Worm (Caenorhabditis elegans) whole organism, L4 larva: ENCODE measurements around the gene C01F1.6.

Experiments
- F26F4.8 ChIP-seq: fragments of 200-800 bp; sonication (Bioruptor generic); conservative IDR thresholded peaks from 2 replicates; pipeline ENCODE4 v1.3.6; 2022; ENCODE audit warnings: missing genetic modification characterization, missing compliant biosample characterization
- Y105C5A.15 ChIP-seq: fragments of 200-800 bp; sonication (Bioruptor generic); IDR thresholded peaks from 2 replicates; pipeline ENCODE4 v1.3.6; 2022; ENCODE audit warnings: missing genetic modification characterization, missing compliant biosample characterization
- Y5F2A.4 ChIP-seq: fragments of 200-800 bp; sonication (Bioruptor generic); optimal IDR thresholded peaks from 2 replicates; lab custom pipeline; 2018; ENCODE audit warnings: mild to moderate bottlenecking, missing genetic modification characterization, missing compliant biosample characterization
- Y75B8A.6 ChIP-seq: fragments of 200-800 bp; sonication (Bioruptor generic); IDR thresholded peaks from 2 replicates; pipeline ENCODE4 v1.3.6; 2022; ENCODE audit warnings: missing genetic modification reagents, missing genetic modification characterization, missing compliant biosample characterization
- aha-1 ChIP-seq: fragments of 150-350 bp; peaks from one replicate; lab custom pipeline; 2014; ENCODE audit warnings: missing biosample characterization, missing genetic modification characterization
- ceh-82 ChIP-seq: sonication (generic microtip); optimal IDR thresholded peaks from 2 replicates; lab custom pipeline; 2017; ENCODE audit warnings: missing biosample characterization, missing genetic modification characterization
- ces-1 ChIP-seq: fragments of 150-350 bp; sonication (generic microtip); optimal IDR thresholded peaks from 4 replicates; lab custom pipeline; 2014; ENCODE audit warnings: missing biosample characterization, missing genetic modification reagents, missing genetic modification characterization
- daf-19 ChIP-seq: fragments of 200-800 bp; sonication (Bioruptor generic); conservative IDR thresholded peaks from 2 replicates; pipeline ENCODE4 v1.3.6; 2022; ENCODE audit warnings: missing genetic modification characterization, missing compliant biosample characterization
- dmd-9 ChIP-seq: fragments of 200-800 bp; sonication (Bioruptor generic); IDR thresholded peaks from 2 replicates; pipeline ENCODE4 v1.3.6; 2022; ENCODE audit warnings: missing genetic modification reagents, missing genetic modification characterization, missing compliant biosample characterization
- dpl-1 ChIP-seq: fragments of 150-350 bp; optimal IDR thresholded peaks from 2 replicates; lab custom pipeline; 2014; ENCODE audit warnings: missing biosample characterization, missing genetic modification reagents, missing genetic modification characterization
- hlh-30 ChIP-seq: sonication (generic microtip); optimal IDR thresholded peaks from 2 replicates; lab custom pipeline; 2017; ENCODE audit warnings: antibody characterized with exemption, mild to moderate bottlenecking, missing genetic modification characterization, missing compliant biosample characterization; ENCODE audit not compliant: insufficient read depth
- lin-13 ChIP-seq: fragments of 150-350 bp; optimal IDR thresholded peaks from 2 replicates; lab custom pipeline; 2014; ENCODE audit warnings: missing biosample characterization, missing genetic modification reagents, missing genetic modification characterization
- lin-15B ChIP-seq: fragments of 150-350 bp; sonication (generic microtip); optimal IDR thresholded peaks from 3 replicates; lab custom pipeline; 2014; ENCODE audit warnings: missing biosample characterization, missing genetic modification characterization
- lin-29 ChIP-seq: fragments of 200-800 bp; sonication (Bioruptor generic); IDR thresholded peaks from 2 replicates; pipeline ENCODE4 v1.3.6; 2022; ENCODE audit warnings: missing genetic modification reagents, missing genetic modification characterization, missing compliant biosample characterization
- mdl-1 ChIP-seq, 2 experiments: fragments of 150-350 bp in 1 of 2; sonication (generic microtip) in 1 of 2; optimal IDR thresholded peaks; 2 replicates each; lab custom pipeline; 2014 to 2017; ENCODE audit warnings: missing biosample characterization in 2 of 2, missing genetic modification characterization in 2 of 2
- mdt-29 ChIP-seq: fragments of 200-800 bp; sonication (Bioruptor generic); IDR thresholded peaks from 2 replicates; pipeline ENCODE4 v1.3.6; 2022; ENCODE audit warnings: missing genetic modification reagents, missing genetic modification characterization, missing compliant biosample characterization
- mep-1 ChIP-seq: fragments of 150-350 bp; sonication (generic microtip); optimal IDR thresholded peaks from 3 replicates; lab custom pipeline; 2014; ENCODE audit warnings: missing biosample characterization, missing genetic modification characterization
- mxl-3 ChIP-seq: fragments of 200-800 bp; sonication (Bioruptor generic); optimal IDR thresholded peaks from 2 replicates; lab custom pipeline; 2018; ENCODE audit warnings: mild to moderate bottlenecking, missing genetic modification characterization, missing compliant biosample characterization
- nhr-41 ChIP-seq: fragments of 200-800 bp; sonication (Bioruptor generic); IDR thresholded peaks from 2 replicates; pipeline ENCODE4 v1.3.6; 2022; ENCODE audit warnings: missing genetic modification reagents, missing genetic modification characterization, missing compliant biosample characterization
- saeg-2 ChIP-seq: fragments of 200-800 bp; sonication (Bioruptor generic); IDR thresholded peaks from 2 replicates; pipeline ENCODE4 v1.3.6; 2022; ENCODE audit warnings: missing genetic modification reagents, missing genetic modification characterization, missing compliant biosample characterization
- unc-130 ChIP-seq: sonication (generic microtip); optimal IDR thresholded peaks from 2 replicates; lab custom pipeline; 2016; ENCODE audit warnings: missing genetic modification reagents, missing genetic modification characterization, missing compliant biosample characterization
- zag-1 ChIP-seq: fragments of 150-350 bp; optimal IDR thresholded peaks from 2 replicates; lab custom pipeline; 2014; ENCODE audit warnings: missing biosample characterization, missing genetic modification characterization
- zfp-2 ChIP-seq: sonication (generic microtip); optimal IDR thresholded peaks from 2 replicates; lab custom pipeline; 2016; ENCODE audit warnings: mild to moderate bottlenecking, missing genetic modification characterization, missing compliant biosample characterization

C01F1.6 gene

ce11 chrII:4237701-4238214 lies 50.3 kb downstream of the C01F1.6 start, which contains the start of the genes fbxc-44 and C16A11.2 (continued):
- no peak for TF ChIP-seq Y105C5A.15 (GFP tag; lab: Robert Waterston, UW)
- TF ChIP-seq aha-1: peak; percentile 70
- TF ChIP-seq lin-13 (GFP tag; lab: Kevin White, UChicago): no peak
- no peak for TF ChIP-seq Y75B8A.6 (GFP tag; lab: Robert Waterston, UW)
- TF ChIP-seq zfp-2 (tag; lab: Kevin White, UChicago): no peak
- peak; percentile 72 for TF ChIP-seq unc-130 (GFP tag; lab: Kevin White, UChicago)
- TF ChIP-seq lin-15B (tag; lab: Kevin White, UChicago): no peak
- no peak for TF ChIP-seq lin-29
- TF ChIP-seq F26F4.8 (GFP tag; lab: Robert Waterston, UW): no peak
- no peak for TF ChIP-seq ceh-82 (tag; lab: Kevin White, UChicago)
- TF ChIP-seq mxl-3: no peak
- no peak for TF ChIP-seq mdl-1 (tag; optimal IDR thresholded peaks at IDR 0.05; lab: Kevin White, UChicago)
- no peak for TF ChIP-seq Y5F2A.4 (GFP tag; lab: Kevin White, UChicago)
- no peak for TF ChIP-seq zag-1 (tag; lab: Kevin White, UChicago)
- no peak for TF ChIP-seq ces-1

- TF ChIP-seq Y75B8A.6 (GFP tag; lab: Robert Waterston, UW) (no peak), dmd-9 (no peak), hlh-30 (tag; lab: Kevin White, UChicago) (no peak), unc-130 (GFP tag; lab: Kevin White, UChicago) (no peak), mep-1 (tag; lab: Kevin White, UChicago) (no peak), daf-19 (GFP tag; lab: Robert Waterston, UW) (no peak), nhr-41 (GFP tag; lab: Robert Waterston, UW) (no peak), mdt-29 (no peak), dpl-1 (GFP tag; lab: Kevin White, UChicago) (no peak), saeg-2 (GFP tag; lab: Robert Waterston, UW) (no peak)
Measured at ce11 chrII:4235959-4236358, 52.1 kb downstream of the C01F1.6 start, which contains the start of gene fbxc-43. Gene fbxc-43 (minus strand): TSS chrII:4235996.
